Fruit fly (Drosophila melanogaster): ENCODE measurements around the gene CG10970.

Gene CG10970

DNA sequence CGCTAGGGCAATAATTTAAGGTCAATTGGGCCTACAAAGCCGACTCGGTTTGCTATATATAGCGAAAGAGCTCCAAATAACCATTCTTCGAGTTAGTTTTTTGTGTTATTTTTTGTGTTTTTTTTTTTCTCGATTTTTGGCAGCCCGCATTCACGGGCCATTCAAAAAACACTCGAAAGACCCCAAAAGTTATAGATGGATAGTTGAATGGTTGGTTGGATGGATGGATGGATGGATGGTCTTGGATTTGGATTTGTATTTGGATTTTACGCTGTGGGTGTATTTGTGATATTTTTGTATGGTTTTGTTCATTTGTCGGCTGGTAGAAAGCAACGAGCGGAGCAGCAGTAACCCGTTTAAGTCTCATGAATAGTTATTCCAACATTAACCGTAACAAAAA is 7.2 kb downstream of the CG10970 start:
- TF ChIP-seq Vsx2 (GFP tag; optimal IDR thresholded peaks at IDR 0.05; ENCODE audit: partially characterized antibody): no peak
- no peak for TF ChIP-seq dsf (GFP tag; optimal IDR thresholded peaks at IDR 0.05; ENCODE audit: borderline replicate concordance)
- no peak for TF ChIP-seq HLH106 (tag; optimal IDR thresholded peaks at IDR 0.05)
- no peak for TF ChIP-seq Jra (GFP tag; optimal IDR thresholded peaks at IDR 0.05)
- no peak for TF ChIP-seq dl (GFP tag; optimal IDR thresholded peaks at IDR 0.05; ENCODE audit: insufficient read depth in 1 of 2, partially characterized antibody in 2 of 2)
- no peak for TF ChIP-seq jim (GFP tag; optimal IDR thresholded peaks at IDR 0.05)
- no peak for TF ChIP-seq Hr83 (GFP tag; optimal IDR thresholded peaks at IDR 0.05; ENCODE audit: poor library complexity, severe bottlenecking)
- no peak for TF ChIP-seq Dif (GFP tag; optimal IDR thresholded peaks at IDR 0.05; ENCODE audit: partially characterized antibody)
- no peak for TF ChIP-seq Mio (GFP tag; optimal IDR thresholded peaks at IDR 0.05)
- no peak for TF ChIP-seq Sp1 (GFP tag; optimal IDR thresholded peaks at IDR 0.05)
- TF ChIP-seq GATAd (GFP tag; optimal IDR thresholded peaks at IDR 0.05): no peak
- no peak for TF ChIP-seq sv (GFP tag; optimal IDR thresholded peaks at IDR 0.05)
- no peak for TF ChIP-seq usp (GFP tag; optimal IDR thresholded peaks at IDR 0.05)

DNA sequence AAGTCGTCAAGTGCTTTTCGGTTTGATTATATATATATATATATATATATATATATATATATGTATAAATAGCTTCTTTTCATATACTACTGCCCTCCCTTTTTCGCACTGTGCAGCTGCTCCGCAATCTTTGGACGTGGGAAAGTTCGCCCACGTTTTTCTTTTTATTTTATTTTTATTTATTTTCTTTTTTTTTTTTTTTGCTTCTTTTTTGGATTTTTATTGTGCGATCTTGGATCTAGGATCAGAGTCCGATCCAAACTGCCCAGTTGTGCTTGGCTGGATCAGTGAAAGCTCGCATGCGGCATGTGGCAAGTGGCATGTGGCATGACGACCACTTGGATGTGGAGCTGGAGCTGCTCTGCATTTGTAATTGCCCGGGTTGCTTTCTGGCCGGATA is 7.8 kb downstream of the CG10970 start:
- no peak for TF ChIP-seq Jra (GFP tag; optimal IDR thresholded peaks at IDR 0.05)

dm6 chrX:9062665-9063064 is 8.5 kb downstream of the CG10970 start:
- TF ChIP-seq Sp1 (GFP tag; optimal IDR thresholded peaks at IDR 0.05) (peak; percentile 68), dl (GFP tag; optimal IDR thresholded peaks at IDR 0.05; ENCODE audit: insufficient read depth in 1 of 2, partially characterized antibody in 2 of 2) (no peak), Hnf4 (GFP tag; optimal IDR thresholded peaks at IDR 0.05) (peak; percentile 37), CG32264 (GFP tag; optimal IDR thresholded peaks at IDR 0.05) (no peak), ey (GFP tag; optimal IDR thresholded peaks at IDR 0.05) (peak; percentile 15), h (GFP tag; optimal IDR thresholded peaks at IDR 0.05) (peak; percentile 61), CG9705 (GFP tag; optimal IDR thresholded peaks at IDR 0.05) (no peak), HLH106 (tag; optimal IDR thresholded peaks at IDR 0.05) (peak; percentile 77), Hr78 (GFP tag; optimal IDR thresholded peaks at IDR 0.05) (no peak), GATAd (GFP tag; optimal IDR thresholded peaks at IDR 0.05) (no peak), woc (GFP tag; optimal IDR thresholded peaks at IDR 0.05) (peak; percentile 43), pan (optimal IDR thresholded peaks at IDR 0.05) (no peak), sv (GFP tag; optimal IDR thresholded peaks at IDR 0.05) (no peak), usp (GFP tag; optimal IDR thresholded peaks at IDR 0.05) (no peak), Vsx2 (GFP tag; optimal IDR thresholded peaks at IDR 0.05; ENCODE audit: partially characterized antibody) (no peak), CrebA (GFP tag; optimal IDR thresholded peaks at IDR 0.05; ENCODE audit: borderline replicate concordance) (no peak), Hr83 (GFP tag; optimal IDR thresholded peaks at IDR 0.05; ENCODE audit: poor library complexity, severe bottlenecking) (no peak), Rel (GFP tag; optimal IDR thresholded peaks at IDR 0.05) (peak; percentile 9), Rel (tag; optimal IDR thresholded peaks at IDR 0.05) (peak; percentile 34), Mio (GFP tag; optimal IDR thresholded peaks at IDR 0.05) (no peak), Dif (GFP tag; optimal IDR thresholded peaks at IDR 0.05; ENCODE audit: partially characterized antibody) (no peak), brk (GFP tag; optimal IDR thresholded peaks at IDR 0.05) (no peak), lola (GFP tag; optimal IDR thresholded peaks at IDR 0.05) (no peak), dsf (GFP tag; optimal IDR thresholded peaks at IDR 0.05; ENCODE audit: borderline replicate concordance) (no peak), N (GFP tag; optimal IDR thresholded peaks at IDR 0.05) (no peak), fru (GFP tag; optimal IDR thresholded peaks at IDR 0.05) (peak; percentile 38), foxo (GFP tag; optimal IDR thresholded peaks at IDR 0.05) (peak in 1 of 2 experiments; percentile 60), OdsH (GFP tag; optimal IDR thresholded peaks at IDR 0.05) (peak; percentile 46), psq (GFP tag; optimal IDR thresholded peaks at IDR 0.05) (peak; percentile 53), tai (GFP tag; optimal IDR thresholded peaks at IDR 0.05) (no peak), jim (GFP tag; optimal IDR thresholded peaks at IDR 0.05) (no peak), rgr (GFP tag; optimal IDR thresholded peaks at IDR 0.05) (peak; percentile 61), Dfd (GFP tag; optimal IDR thresholded peaks at IDR 0.05) (no peak), Abd-B (GFP tag; optimal IDR thresholded peaks at IDR 0.05) (no peak), dmrt93B (GFP tag; optimal IDR thresholded peaks at IDR 0.05) (no peak)
